Fruit fly (Drosophila melanogaster) S2 (cell line): ENCODE data around the gene fit.

ENCODE experiments used
- CG8478 ChIP-seq: fragments of >200 bp; optimal IDR thresholded peaks from 2 replicates; lab custom pipeline; 2018
- CTCF ChIP-seq, 2 experiments: fragments of >200 bp; optimal IDR thresholded peaks; 2 replicates each; lab custom pipeline; 2018

Gene fit

dm6 chr3R:21899170-21899575 is 14.9 kb upstream of the fit start:
- TF ChIP-seq CTCF (optimal IDR thresholded peaks at IDR 0.05; lab: Kevin White, UChicago) = no peak
- no peak for TF ChIP-seq CG8478 (lab: Kevin White, UChicago)

dm6 chr3R:21898758-21899157 is 14.5 kb upstream of the fit start:
- TF ChIP-seq CG8478 (lab: Kevin White, UChicago) (no peak), CTCF (optimal IDR thresholded peaks at IDR 0.05; lab: Kevin White, UChicago) (no peak)

dm6 chr3R:21897565-21897964 is 13.3 kb upstream of the fit start:
- no peak for TF ChIP-seq CTCF (optimal IDR thresholded peaks at IDR 0.05; lab: Kevin White, UChicago)
- no peak for TF ChIP-seq CG8478 (lab: Kevin White, UChicago)

- TF ChIP-seq CTCF (optimal IDR thresholded peaks at IDR 0.05; lab: Kevin White, UChicago) = no peak
- TF ChIP-seq CG8478 (lab: Kevin White, UChicago) = no peak
These were observed 12.0 kb upstream of the fit start for dm6 chr3R:21895961-21896875.

dm6 chr3R:21893929-21894328 is 9.7 kb upstream of the fit start:
- TF ChIP-seq CTCF (optimal IDR thresholded peaks at IDR 0.05; lab: Kevin White, UChicago) (no peak), CG8478 (lab: Kevin White, UChicago) (no peak)

- no peak for TF ChIP-seq CTCF (optimal IDR thresholded peaks at IDR 0.05; lab: Kevin White, UChicago)
- TF ChIP-seq CG8478 (lab: Kevin White, UChicago) = no peak
These were observed 8.2 kb upstream of the fit start for dm6 chr3R:21892450-21892849.

- TF ChIP-seq CTCF (optimal IDR thresholded peaks at IDR 0.05; lab: Kevin White, UChicago) = no peak
- TF ChIP-seq CG8478 (lab: Kevin White, UChicago) = no peak
These were observed 6.5 kb upstream of the fit start for dm6 chr3R:21890739-21891138.

dm6 chr3R:21889945-21890344 is 5.7 kb upstream of the fit start:
- TF ChIP-seq CG8478 (lab: Kevin White, UChicago) (no peak), CTCF (optimal IDR thresholded peaks at IDR 0.05; lab: Kevin White, UChicago) (no peak)

dm6 chr3R:21888696-21889602 is 4.7 kb upstream of the fit start, which contains the start of gene CG43844:
Gene CG43844, plus strand, starts transcription at chr3R:21889539.
- no peak for TF ChIP-seq CG8478 (lab: Kevin White, UChicago)
- TF ChIP-seq CTCF (optimal IDR thresholded peaks at IDR 0.05; lab: Kevin White, UChicago) = peak; percentile 76

- TF ChIP-seq CG8478 (lab: Kevin White, UChicago) (no peak), CTCF (optimal IDR thresholded peaks at IDR 0.05; lab: Kevin White, UChicago) (no peak)
These were observed 3.3 kb upstream of the fit start for dm6 chr3R:21887588-21888007.

- TF ChIP-seq CTCF (optimal IDR thresholded peaks at IDR 0.05; lab: Kevin White, UChicago) = no peak
- TF ChIP-seq CG8478 (lab: Kevin White, UChicago) = no peak
These were observed 2.8 kb upstream of the fit start, which contains the start of the genes CG6678 and dnd for dm6 chr3R:21886861-21887587. Gene CG6678, plus strand, starts transcription at chr3R:21887029. Gene dnd, minus strand, starts transcription at chr3R:21887355.

dm6 chr3R:21885450-21885849 is 1.2 kb upstream of the fit start, which contains the start of gene CG17819:
Gene CG17819, minus strand, starts transcription at chr3R:21885550.
- TF ChIP-seq CTCF (optimal IDR thresholded peaks at IDR 0.05; lab: Kevin White, UChicago) = no peak
- TF ChIP-seq CG8478 (lab: Kevin White, UChicago) = no peak

- TF ChIP-seq CG8478 (lab: Kevin White, UChicago) = no peak
- TF ChIP-seq CTCF (optimal IDR thresholded peaks at IDR 0.05; lab: Kevin White, UChicago) = no peak
These were observed 3.7 kb downstream of the fit start, which contains the start of gene CG31465 for dm6 chr3R:21880510-21880909. Gene CG31465, plus strand, starts transcription at chr3R:21880810.

dm6 chr3R:21878473-21878872 is 5.8 kb downstream of the fit start, which contains the start of gene CG34148:
Gene CG34148, minus strand, starts transcription at chr3R:21878686.
- TF ChIP-seq CG8478 (lab: Kevin White, UChicago) (no peak), CTCF (optimal IDR thresholded peaks at IDR 0.05; lab: Kevin White, UChicago) (no peak)
